Worm (Caenorhabditis elegans): ENCODE data around the gene C05E4.12.

- no peak for TF ChIP-seq dao-5 (tag; optimal IDR thresholded peaks at IDR 0.05)
- no peak for TF ChIP-seq W03F9.2 (tag; optimal IDR thresholded peaks at IDR 0.05)
- TF ChIP-seq him-1 (tag; optimal IDR thresholded peaks at IDR 0.05), result no peak
Observed at ce11 chrV:801555-802060, 39.8 kb upstream of the C05E4.12 start.

Data from whole organism, L4/young adult.